Fruit fly (Drosophila melanogaster): ENCODE measurements around the gene Syx7.

Syx7 gene

DNA sequence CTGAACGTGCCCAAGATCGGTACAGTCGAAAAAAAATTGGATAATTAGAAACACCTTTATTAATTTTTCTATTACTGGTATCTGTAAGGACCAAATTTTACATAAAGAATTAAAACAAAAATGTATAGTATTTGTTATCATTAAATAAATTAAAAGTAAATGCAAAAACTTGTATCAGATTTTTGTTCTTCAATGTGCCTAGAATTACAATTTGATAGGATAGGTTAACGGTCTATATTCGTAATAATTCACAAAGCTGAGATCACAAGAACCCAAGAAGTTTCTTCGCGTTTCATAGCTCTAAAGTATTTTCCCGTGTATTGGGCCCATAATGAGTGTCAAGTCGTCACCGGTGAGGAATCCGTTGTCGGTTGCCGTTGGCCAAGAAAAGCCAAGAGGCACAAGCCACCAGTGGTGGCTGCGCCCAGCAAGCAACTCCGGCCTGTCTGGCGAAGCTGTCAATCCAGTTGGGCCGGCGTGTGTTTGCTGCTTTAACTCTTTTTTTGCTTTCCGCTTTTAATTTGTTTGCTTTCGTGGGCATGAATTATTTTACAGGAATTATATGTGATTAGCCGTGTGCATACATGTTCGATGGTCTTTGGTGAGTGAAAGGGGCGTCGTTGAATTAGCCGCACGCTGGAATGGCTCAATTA lies 27.6 kb upstream of the Syx7 start (continued):
- no peak for TF ChIP-seq CG17829 (tag; optimal IDR thresholded peaks at IDR 0.05)
- TF ChIP-seq ci (GFP tag; IDR thresholded peaks at IDR 0.05) = no peak
- TF ChIP-seq CG18011 (GFP tag; optimal IDR thresholded peaks at IDR 0.05) = peak; percentile 1
- TF ChIP-seq B-H1 (GFP tag; IDR thresholded peaks at IDR 0.05) = no peak
- no peak for TF ChIP-seq Oaz (GFP tag; IDR thresholded peaks at IDR 0.05)
- TF ChIP-seq sna (GFP tag; IDR thresholded peaks at IDR 0.05; ENCODE audit: partially characterized antibody) = no peak
- TF ChIP-seq CG6654 (GFP tag; optimal IDR thresholded peaks at IDR 0.05) = peak; percentile 5
- no peak for TF ChIP-seq gcm (GFP tag; optimal IDR thresholded peaks at IDR 0.05)
- TF ChIP-seq CG10321 (GFP tag; IDR thresholded peaks at IDR 0.05) = no peak
- peak; percentile 53 for TF ChIP-seq HHEX (GFP tag; optimal IDR thresholded peaks at IDR 0.05)
- peak; percentile 3 for TF ChIP-seq Camta (GFP tag; optimal IDR thresholded peaks at IDR 0.05)
- TF ChIP-seq Xrp1 (GFP tag; IDR thresholded peaks at IDR 0.05) = peak; percentile 48; the same call in 1 of the 2 replicates
- TF ChIP-seq CG5180 (GFP tag; optimal IDR thresholded peaks at IDR 0.05) = peak; percentile 1
- TF ChIP-seq dmrt99B (tag; optimal IDR thresholded peaks at IDR 0.05) = peak; percentile 72
- peak; percentile 52; the same call in 2 of the 3 replicates for TF ChIP-seq tgo (GFP tag; IDR thresholded peaks at IDR 0.05)
- peak; percentile 62 for TF ChIP-seq CG30403 (GFP tag; optimal IDR thresholded peaks at IDR 0.05)
- TF ChIP-seq CG4424 (GFP tag; optimal IDR thresholded peaks at IDR 0.05) = peak; percentile 50
- peak; percentile 3 for TF ChIP-seq CG6813 (GFP tag; optimal IDR thresholded peaks at IDR 0.05)
- no peak for TF ChIP-seq CG15696 (tag; optimal IDR thresholded peaks at IDR 0.05)
- TF ChIP-seq CG12071 (GFP tag; optimal IDR thresholded peaks at IDR 0.05) = no peak
- TF ChIP-seq CG14050 (GFP tag; IDR thresholded peaks at IDR 0.05) = no peak; the same call in 2 of the 3 replicates
- no peak for TF ChIP-seq da (GFP tag; optimal IDR thresholded peaks at IDR 0.05)
- TF ChIP-seq slou (GFP tag; optimal IDR thresholded peaks at IDR 0.05) = no peak
- peak; percentile 26 for TF ChIP-seq tap (tag; optimal IDR thresholded peaks at IDR 0.05)
- TF ChIP-seq CG10979 (tag; optimal IDR thresholded peaks at IDR 0.05) = no peak
- peak; percentile 60 for TF ChIP-seq Med (GFP tag)
- TF ChIP-seq pan (optimal IDR thresholded peaks at IDR 0.05) = no peak
- peak in 1 of 2 experiments; percentile 66 for TF ChIP-seq pan (GFP tag; optimal IDR thresholded peaks at IDR 0.05 in 1 of 2, IDR thresholded peaks at IDR 0.05 in 1 of 2)
- peak; percentile 51 for TF ChIP-seq Xbp1 (GFP tag; optimal IDR thresholded peaks at IDR 0.05)
- no peak for TF ChIP-seq en (GFP tag; optimal IDR thresholded peaks at IDR 0.05)
- no peak for TF ChIP-seq CG8944 (GFP tag; optimal IDR thresholded peaks at IDR 0.05)
- TF ChIP-seq mld (GFP tag; IDR thresholded peaks at IDR 0.05; ENCODE audit: partially characterized antibody) = no peak
- TF ChIP-seq CG17802 (tag; optimal IDR thresholded peaks at IDR 0.05) = no peak
- TF ChIP-seq CG3281 (GFP tag; optimal IDR thresholded peaks at IDR 0.05) = peak; percentile 66
- peak; percentile 14 for TF ChIP-seq CG8359 (GFP tag; optimal IDR thresholded peaks at IDR 0.05; ENCODE audit: borderline replicate concordance)
- TF ChIP-seq CHES-1-like (GFP tag; optimal IDR thresholded peaks at IDR 0.05) = no peak
- TF ChIP-seq CG11560 (tag; IDR thresholded peaks at IDR 0.05) = no peak
- peak; percentile 39 for TF ChIP-seq ind (GFP tag; optimal IDR thresholded peaks at IDR 0.05)
- TF ChIP-seq scrt (GFP tag; optimal IDR thresholded peaks at IDR 0.05) = peak; percentile 37
- 0 out of 2 replicates have a peak, but pooled peaks have one; percentile 44 for TF ChIP-seq sob (GFP tag; IDR thresholded peaks at IDR 0.05)
- no peak for TF ChIP-seq zen (tag; optimal IDR thresholded peaks at IDR 0.05)
- TF ChIP-seq dati (GFP tag; IDR thresholded peaks at IDR 0.05) = no peak
- no peak for TF ChIP-seq chn (GFP tag; optimal IDR thresholded peaks at IDR 0.05)
- no peak for TF ChIP-seq CG16863 (GFP tag; optimal IDR thresholded peaks at IDR 0.05)
- TF ChIP-seq HmgD (GFP tag; optimal IDR thresholded peaks at IDR 0.05) = no peak
- no peak for TF ChIP-seq ham (GFP tag; IDR thresholded peaks at IDR 0.05)
- TF ChIP-seq CG4820 (GFP tag; optimal IDR thresholded peaks at IDR 0.05) = peak; percentile 30
- no peak for TF ChIP-seq Sin3A (optimal IDR thresholded peaks at IDR 0.05)
- no peak for TF ChIP-seq CG31365 (tag; optimal IDR thresholded peaks at IDR 0.05)
- TF ChIP-seq Fer3 (tag; optimal IDR thresholded peaks at IDR 0.05) = peak; percentile 40
